Worm (Caenorhabditis elegans) whole organism, L2 larva: ENCODE measurements around the gene ttr-26.

ENCODE experiments used
- ZK546.5 ChIP-seq: sonication (generic microtip); optimal IDR thresholded peaks from 2 replicates; lab custom pipeline; 2017; ENCODE audit warnings: missing biosample characterization, missing genetic modification characterization
- aly-2 ChIP-seq: fragments of 150-350 bp; optimal IDR thresholded peaks from 2 replicates; lab custom pipeline; 2014; ENCODE audit warnings: missing biosample characterization, missing genetic modification characterization
- ceh-82 ChIP-seq: fragments of 150-350 bp; optimal IDR thresholded peaks from 2 replicates; lab custom pipeline; 2014; ENCODE audit warnings: missing biosample characterization, missing genetic modification characterization
- fos-1 ChIP-seq: fragments of 150-350 bp; optimal IDR thresholded peaks from 2 replicates; lab custom pipeline; 2014; ENCODE audit warnings: missing biosample characterization, missing genetic modification characterization
- lin-13 ChIP-seq: fragments of 150-350 bp; optimal IDR thresholded peaks from 2 replicates; lab custom pipeline; 2014; ENCODE audit warnings: missing biosample characterization, missing genetic modification reagents, missing genetic modification characterization
- nhr-11 ChIP-seq: fragments of 150-350 bp; optimal IDR thresholded peaks from 2 replicates; lab custom pipeline; 2014; ENCODE audit warnings: missing biosample characterization, missing genetic modification characterization
- nhr-129 ChIP-seq: fragments of 150-350 bp; optimal IDR thresholded peaks from 2 replicates; lab custom pipeline; 2014; ENCODE audit warnings: missing biosample characterization, missing genetic modification characterization
- nhr-237 ChIP-seq: fragments of 150-350 bp; optimal IDR thresholded peaks from 2 replicates; lab custom pipeline; 2014; ENCODE audit warnings: missing biosample characterization, missing genetic modification characterization
- nhr-77 ChIP-seq: fragments of 150-350 bp; optimal IDR thresholded peaks from 2 replicates; lab custom pipeline; 2014; ENCODE audit warnings: missing biosample characterization, missing genetic modification characterization
- snpc-4 ChIP-seq: fragments of 150-350 bp; optimal IDR thresholded peaks from 2 replicates; lab custom pipeline; 2014; ENCODE audit warnings: missing biosample characterization, missing genetic modification characterization
- unc-62 ChIP-seq: fragments of 150-350 bp; optimal IDR thresholded peaks from 2 replicates; lab custom pipeline; 2014; ENCODE audit warnings: missing biosample characterization, missing genetic modification reagents, missing genetic modification characterization

ce11 chrV:18560944-18561343, 856 bp upstream of the ttr-26 start:
- TF ChIP-seq fos-1 (tag; lab: Kevin White, UChicago) (no peak), snpc-4 (tag; lab: Kevin White, UChicago) (no peak), nhr-11 (tag; lab: Kevin White, UChicago) (no peak), lin-13 (GFP tag; lab: Kevin White, UChicago) (no peak), unc-62 (GFP tag; lab: Kevin White, UChicago) (no peak), nhr-129 (tag; lab: Kevin White, UChicago) (no peak), ZK546.5 (tag; lab: Kevin White, UChicago) (no peak), aly-2 (tag; lab: Kevin White, UChicago) (no peak), nhr-77 (tag; lab: Kevin White, UChicago) (no peak), ceh-82 (no peak), nhr-237 (tag; lab: Kevin White, UChicago) (no peak)
